Worm (Caenorhabditis elegans) whole organism, L4/young adult: ENCODE measurements around the gene exc-6.

Experiments used
- dao-5 ChIP-seq: sonication (generic microtip); optimal IDR thresholded peaks from 2 replicates; lab custom pipeline; 2016; ENCODE audit warnings: missing genotype, missing genetic modification characterization, moderate library complexity, missing compliant biosample characterization
- him-1 ChIP-seq: sonication (generic microtip); optimal IDR thresholded peaks from 2 replicates; lab custom pipeline; 2016; ENCODE audit warnings: missing genotype, missing genetic modification reagents, missing genetic modification characterization, missing compliant biosample characterization

- TF ChIP-seq him-1: no peak
- TF ChIP-seq dao-5 (tag; lab: Kevin White, UChicago): no peak
These were observed 21.9 kb upstream of the exc-6 start, which contains the start of gene par-2 for ce11 chrIII:1081101-1081500.
